Fruit fly (Drosophila melanogaster) whole organism, prepupa: ENCODE measurements around the gene CG16812.
"Not testable (repeated sequence)": the region's sequence is repeated elsewhere in the genome, so short reads cannot be mapped to it uniquely, and the experiment has no call there.

Source experiments
- Blimp-1 ChIP-seq: fragments of 200-800 bp; sonication (Bioruptor generic); optimal IDR thresholded peaks from 3 replicates; lab custom pipeline; 2017; ENCODE audit warnings: missing biosample characterization, missing genetic modification characterization, mild to moderate bottlenecking, moderate library complexity, missing genetic modification reagents
- CG11294 ChIP-seq: fragments of 200-800 bp; sonication (Bioruptor generic); IDR thresholded peaks from 2 replicates; pipeline ENCODE4 v1.3.6; 2022; ENCODE audit warnings: missing biosample characterization, missing genetic modification characterization
- CG15336 ChIP-seq: fragments of 200-800 bp; sonication (Bioruptor generic); IDR thresholded peaks from 2 replicates; pipeline ENCODE4 v1.3.6; 2022; ENCODE audit warnings: missing biosample characterization, missing genetic modification characterization
- CG1621 ChIP-seq: fragments of 200-800 bp; sonication (Bioruptor generic); optimal IDR thresholded peaks from 3 replicates; lab custom pipeline; 2018; ENCODE audit warnings: missing biosample characterization, mild to moderate bottlenecking, missing genetic modification characterization
- CG16779 ChIP-seq: fragments of 200-800 bp; sonication (Bioruptor generic); optimal IDR thresholded peaks from 3 replicates; lab custom pipeline; 2017; ENCODE audit warnings: missing biosample characterization, mild to moderate bottlenecking, missing genetic modification characterization
- CG3032 ChIP-seq: fragments of 200-800 bp; optimal IDR thresholded peaks from 2 replicates; lab custom pipeline; 2019; ENCODE audit warnings: missing biosample characterization, mild to moderate bottlenecking, missing genetic modification characterization, moderate library complexity
- CG31627 ChIP-seq: fragments of 200-800 bp; sonication (Bioruptor generic); optimal IDR thresholded peaks from 3 replicates; lab custom pipeline; 2016; ENCODE audit warnings: missing biosample characterization, missing genetic modification characterization
- CG3919 ChIP-seq: fragments of 200-800 bp; sonication (Bioruptor generic); optimal IDR thresholded peaks from 3 replicates; lab custom pipeline; 2016; ENCODE audit warnings: missing biosample characterization, missing genetic modification characterization
- CG4318 ChIP-seq: fragments of 200-800 bp; sonication (Bioruptor generic); optimal IDR thresholded peaks from 3 replicates; lab custom pipeline; 2017; ENCODE audit warnings: missing biosample characterization, mild to moderate bottlenecking, missing genetic modification characterization
- CG7368 ChIP-seq: fragments of 200-800 bp; sonication (Bioruptor generic); optimal IDR thresholded peaks from 3 replicates; lab custom pipeline; 2016; ENCODE audit warnings: missing biosample characterization, missing genetic modification characterization
- CG8319 ChIP-seq: fragments of 200-800 bp; sonication (Bioruptor generic); optimal IDR thresholded peaks from 3 replicates; lab custom pipeline; 2016; ENCODE audit warnings: missing biosample characterization, missing genetic modification characterization
- CG9139 ChIP-seq: fragments of 200-800 bp; sonication (Bioruptor generic); optimal IDR thresholded peaks from 3 replicates; lab custom pipeline; 2017; ENCODE audit warnings: missing biosample characterization, mild to moderate bottlenecking, missing genetic modification characterization
- Eip75B ChIP-seq: fragments of 200-800 bp; sonication (Bioruptor generic); optimal IDR thresholded peaks from 3 replicates; lab custom pipeline; 2016; ENCODE audit warnings: missing biosample characterization, missing genetic modification characterization
- Eip78C ChIP-seq: fragments of 200-800 bp; sonication (Bioruptor generic); peaks from one replicate; lab custom pipeline; 2016; ENCODE audit warnings: missing biosample characterization, missing genetic modification characterization
- Eip93F ChIP-seq: fragments of 200-800 bp; sonication (Bioruptor generic); optimal IDR thresholded peaks from 2 replicates; lab custom pipeline; 2016; ENCODE audit warnings: missing biosample characterization, mild to moderate bottlenecking, missing genetic modification characterization
- Ets21C ChIP-seq: fragments of 200-800 bp; sonication (Bioruptor generic); optimal IDR thresholded peaks from 3 replicates; lab custom pipeline; 2016; ENCODE audit warnings: missing biosample characterization, missing genetic modification characterization
- Ets96B ChIP-seq: fragments of 200-800 bp; optimal IDR thresholded peaks from 2 replicates; lab custom pipeline; 2019; ENCODE audit warnings: missing biosample characterization, mild to moderate bottlenecking, missing genetic modification characterization, moderate library complexity
- Gug ChIP-seq: fragments of 200-800 bp; sonication (Bioruptor generic); IDR thresholded peaks from 2 replicates; pipeline ENCODE4 v1.3.6; 2022; ENCODE audit warnings: missing biosample characterization, missing genetic modification characterization
- Hr4 ChIP-seq: fragments of 200-800 bp; sonication (Bioruptor generic); optimal IDR thresholded peaks from 3 replicates; lab custom pipeline; 2016; ENCODE audit warnings: missing biosample characterization, missing genetic modification characterization
- Smox ChIP-seq: fragments of 200-800 bp; sonication (Bioruptor generic); optimal IDR thresholded peaks from 3 replicates; lab custom pipeline; 2016; ENCODE audit warnings: missing biosample characterization, missing genetic modification characterization
- Sox102F ChIP-seq: fragments of 200-800 bp; sonication (Bioruptor generic); optimal IDR thresholded peaks from 2 replicates; lab custom pipeline; 2016; ENCODE audit warnings: missing biosample characterization, mild to moderate bottlenecking, missing genetic modification characterization
- Sox14 ChIP-seq: fragments of 200-800 bp; sonication (Bioruptor generic); optimal IDR thresholded peaks from 3 replicates; lab custom pipeline; 2016; ENCODE audit warnings: missing biosample characterization, missing genetic modification characterization
- achi ChIP-seq: fragments of 200-800 bp; sonication (Bioruptor generic); optimal IDR thresholded peaks from 3 replicates; lab custom pipeline; 2016; ENCODE audit warnings: missing biosample characterization, missing genetic modification characterization
- acj6 ChIP-seq: fragments of 200-800 bp; sonication (Bioruptor generic); optimal IDR thresholded peaks from 3 replicates; lab custom pipeline; 2016; ENCODE audit warnings: missing biosample characterization, missing genetic modification characterization
- cyc ChIP-seq: fragments of 200-800 bp; sonication (Bioruptor generic); optimal IDR thresholded peaks from 3 replicates; lab custom pipeline; 2016; ENCODE audit warnings: missing biosample characterization, missing genetic modification characterization
- dac ChIP-seq: fragments of 200-800 bp; sonication (Bioruptor generic); optimal IDR thresholded peaks from 2 replicates; lab custom pipeline; 2017; ENCODE audit warnings: missing biosample characterization, mild to moderate bottlenecking, missing genetic modification characterization
- esn ChIP-seq: fragments of 200-800 bp; sonication (Bioruptor generic); optimal IDR thresholded peaks from 2 replicates; lab custom pipeline; 2016; ENCODE audit warnings: missing biosample characterization, mild to moderate bottlenecking, missing genetic modification characterization, moderate library complexity
- fd59A ChIP-seq: fragments of 200-800 bp; sonication (Bioruptor generic); optimal IDR thresholded peaks from 2 replicates; lab custom pipeline; 2017; ENCODE audit warnings: missing biosample characterization, mild to moderate bottlenecking, missing genetic modification characterization, missing genetic modification reagents
- fd85E ChIP-seq: fragments of 200-800 bp; sonication (Bioruptor generic); optimal IDR thresholded peaks from 3 replicates; lab custom pipeline; 2016; ENCODE audit warnings: missing biosample characterization, missing genetic modification characterization
- fkh ChIP-seq: fragments of 200-800 bp; sonication (Bioruptor generic); optimal IDR thresholded peaks from 3 replicates; lab custom pipeline; 2017; ENCODE audit warnings: missing biosample characterization, mild to moderate bottlenecking, missing genetic modification characterization, moderate library complexity
- lz ChIP-seq: fragments of 200-800 bp; sonication (Bioruptor generic); optimal IDR thresholded peaks from 3 replicates; lab custom pipeline; 2016; ENCODE audit warnings: missing biosample characterization, missing genetic modification characterization
- svp ChIP-seq: fragments of 200-800 bp; sonication (Bioruptor generic); peaks from one replicate; lab custom pipeline; 2016; ENCODE audit warnings: missing biosample characterization, missing genetic modification characterization
- topi ChIP-seq: fragments of 200-800 bp; sonication (Bioruptor generic); optimal IDR thresholded peaks from 3 replicates; lab custom pipeline; 2016; ENCODE audit warnings: missing biosample characterization, missing genetic modification characterization

The CG16812 gene

DNA sequence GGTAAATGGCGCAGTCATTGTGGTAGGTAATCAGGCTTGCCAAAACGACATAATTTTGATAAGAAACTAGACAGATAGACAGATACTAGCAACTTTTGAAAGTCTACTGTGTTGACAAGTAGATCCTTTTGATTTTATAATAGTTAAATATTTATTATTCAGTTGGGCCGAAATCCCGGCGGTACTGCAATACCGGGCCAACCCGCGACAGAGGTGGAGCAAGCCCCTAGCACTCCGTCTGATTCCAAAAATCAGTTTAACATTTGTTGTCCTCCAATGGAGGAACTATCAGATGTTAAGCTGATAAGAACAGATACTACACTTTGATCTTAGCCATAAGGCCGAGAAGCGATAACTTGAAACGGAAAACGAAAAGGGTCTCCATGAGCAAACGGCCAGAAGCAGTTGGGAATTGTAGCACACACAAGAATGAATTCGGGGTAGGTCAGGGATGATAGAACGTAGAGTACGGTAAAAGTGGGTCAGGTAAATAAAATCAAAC lies 10.6 kb upstream of the CG16812 start, which contains the start of gene CG15482:
TSS of gene CG15482 (minus strand) at position 51 of the 502 bp plus-strand sequence.
- not testable (repeated sequence) for TF ChIP-seq CG8319 (GFP tag; lab: Kevin White, UChicago); CG31627 (GFP tag; lab: Kevin White, UChicago); Blimp-1

DNA sequence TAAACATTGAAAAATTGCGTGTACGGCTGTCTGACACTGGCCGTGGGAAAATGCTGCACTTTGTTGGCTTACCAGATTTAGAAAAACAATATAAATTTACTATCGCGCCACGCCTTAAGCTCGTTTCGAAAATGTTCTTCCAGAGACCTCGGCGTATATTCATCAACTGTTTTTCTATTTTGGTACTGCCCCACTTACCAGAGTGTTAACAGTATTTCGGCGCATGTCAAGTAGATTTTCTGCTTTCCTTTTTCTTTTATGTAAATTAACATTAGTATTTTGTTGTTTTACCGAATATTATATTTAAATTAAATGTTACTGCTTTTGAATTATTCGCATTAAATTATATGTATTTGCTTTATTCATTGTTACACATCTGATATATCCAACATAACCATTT lies 7.4 kb upstream of the CG16812 start, which contains the start of gene kek4:
TSS of gene kek4 (minus strand) at position 341 of the 400 bp plus-strand sequence.
- TF ChIP-seq Eip93F (GFP tag; lab: Kevin White, UChicago) (no peak), dac (no peak), fd85E (GFP tag; lab: Kevin White, UChicago) (no peak), CG11294 (no peak), topi (GFP tag; lab: Kevin White, UChicago) (no peak), CG1621 (tag; lab: Kevin White, UChicago) (no peak), fd59A (GFP tag; lab: Kevin White, UChicago) (no peak), CG9139 (GFP tag; lab: Kevin White, UChicago) (no peak), Ets96B (tag; lab: Kevin White, UChicago) (no peak), acj6 (GFP tag; lab: Kevin White, UChicago) (no peak)

DNA sequence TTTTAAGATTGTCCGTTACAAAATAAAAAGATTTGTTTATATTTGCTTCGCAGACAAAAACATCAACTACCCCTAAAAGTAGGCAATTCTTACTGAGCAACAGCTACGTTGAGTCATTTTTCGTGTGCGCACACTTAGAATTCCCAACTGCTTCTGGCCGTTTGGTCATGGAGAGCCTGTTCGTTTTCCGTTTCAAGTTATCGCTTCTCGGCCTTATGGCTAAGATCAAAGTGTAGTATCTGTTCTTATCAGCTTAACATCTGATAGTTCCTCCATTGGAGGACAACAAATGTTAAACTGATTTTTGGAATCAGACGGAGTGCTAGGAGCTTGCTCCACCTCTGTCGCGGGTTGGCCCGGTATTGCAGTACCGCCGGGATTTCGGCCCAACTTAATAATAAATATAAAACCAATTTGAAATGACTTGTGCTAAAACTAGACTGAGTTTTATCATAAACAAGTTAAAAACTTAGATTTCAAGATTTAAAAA lies 6.7 kb upstream of the CG16812 start:
- peak; percentile 9 for TF ChIP-seq CG3032
- TF ChIP-seq CG15336 (GFP tag; lab: Robert Waterston, UW): peak; percentile 29; the same call in 1 of the 2 replicates
- peak; percentile 45 for TF ChIP-seq topi (GFP tag; lab: Kevin White, UChicago)
- TF ChIP-seq cyc (GFP tag; lab: Kevin White, UChicago): peak; percentile 49
- TF ChIP-seq svp (GFP tag; lab: Kevin White, UChicago): peak; percentile 92
- TF ChIP-seq lz (GFP tag; lab: Kevin White, UChicago): peak; percentile 11
- peak; percentile 78 for TF ChIP-seq Eip78C (GFP tag; lab: Kevin White, UChicago)
- peak; percentile 58 for TF ChIP-seq esn
- TF ChIP-seq fkh (GFP tag; lab: Kevin White, UChicago): peak; percentile 34

- TF ChIP-seq CG31627 (GFP tag; lab: Kevin White, UChicago) (peak; percentile 13), svp (GFP tag; lab: Kevin White, UChicago) (peak; percentile 80), lz (GFP tag; lab: Kevin White, UChicago) (peak; percentile 6), esn (peak; percentile 47), Smox (GFP tag; lab: Kevin White, UChicago) (no peak), fd59A (GFP tag; lab: Kevin White, UChicago) (no peak), CG3032 (peak; percentile 21), CG16779 (no peak), Sox14 (GFP tag; lab: Kevin White, UChicago) (peak; percentile 65), Eip78C (GFP tag; lab: Kevin White, UChicago) (peak; percentile 36), topi (GFP tag; lab: Kevin White, UChicago) (peak; percentile 46), fkh (GFP tag; lab: Kevin White, UChicago) (peak; percentile 85)
- TF ChIP-seq, all 60 proteins: peak for 9
Measured at dm6 chr2L:13219281-13220092, 2.9 kb upstream of the CG16812 start, which contains the start of the genes CG9426 and mRF1. TSS of gene CG9426 (minus strand) at chr2L:13219923. TSS of gene mRF1 (plus strand) at chr2L:13219979.

- no peak for TF ChIP-seq CG7368 (GFP tag; lab: Kevin White, UChicago)
- no peak for TF ChIP-seq Gug
- TF ChIP-seq CG4318 (GFP tag; lab: Kevin White, UChicago): no peak
- TF ChIP-seq CG3919 (GFP tag; lab: Kevin White, UChicago): no peak
- TF ChIP-seq Ets21C: no peak
- TF ChIP-seq Eip75B (GFP tag; lab: Kevin White, UChicago): no peak
- TF ChIP-seq Sox102F (GFP tag; lab: Kevin White, UChicago): no peak
- TF ChIP-seq achi (GFP tag; lab: Kevin White, UChicago): no peak
- TF ChIP-seq Blimp-1: no peak
- no peak for TF ChIP-seq Hr4
- no peak for TF ChIP-seq CG1621 (tag; lab: Kevin White, UChicago)
Measured at dm6 chr2L:13225225-13225840, 2.9 kb downstream of the CG16812 start, which contains the start of gene CG15480. TSS of gene CG15480 (minus strand) at chr2L:13225275.
